Worm (Caenorhabditis elegans) whole organism, mixed stage, embryonic: ENCODE data around the gene fbxc-18.

Source experiments
- bed-3 ChIP-seq: fragments of 200-800 bp; sonication (Bioruptor generic); optimal IDR thresholded peaks from 3 replicates; lab custom pipeline; 2018; ENCODE audit warnings: mild to moderate bottlenecking, missing genetic modification characterization, moderate library complexity, missing compliant biosample characterization
- ceh-43 ChIP-seq: fragments of 200-800 bp; sonication (Bioruptor generic); optimal IDR thresholded peaks from 2 replicates; lab custom pipeline; 2018; ENCODE audit warnings: mild to moderate bottlenecking, missing genetic modification characterization, moderate library complexity, missing compliant biosample characterization
- ceh-83 ChIP-seq: fragments of 200-800 bp; sonication (Bioruptor generic); optimal IDR thresholded peaks from 2 replicates; lab custom pipeline; 2018; ENCODE audit warnings: mild to moderate bottlenecking, missing genetic modification characterization, missing compliant biosample characterization
- lin-13 ChIP-seq: fragments of 150-350 bp; optimal IDR thresholded peaks from 2 replicates; lab custom pipeline; 2014; ENCODE audit warnings: missing biosample characterization, missing genetic modification characterization
- lin-32 ChIP-seq: fragments of 200-800 bp; sonication (Bioruptor generic); optimal IDR thresholded peaks from 2 replicates; lab custom pipeline; 2018; ENCODE audit warnings: mild to moderate bottlenecking, missing genetic modification characterization, missing compliant biosample characterization
- lsy-2 ChIP-seq: fragments of 150-350 bp; optimal IDR thresholded peaks from 2 replicates; lab custom pipeline; 2014; ENCODE audit warnings: missing biosample characterization, missing genetic modification characterization
- mep-1 ChIP-seq: fragments of 150-350 bp; optimal IDR thresholded peaks from 2 replicates; lab custom pipeline; 2017; ENCODE audit warnings: missing biosample characterization, missing genetic modification reagents, missing genetic modification characterization, inconsistent platforms
- nhr-12 ChIP-seq: fragments of 150-350 bp; optimal IDR thresholded peaks from 2 replicates; lab custom pipeline; 2014; ENCODE audit warnings: missing biosample characterization, missing genetic modification characterization
- nhr-28 ChIP-seq: fragments of 150-350 bp; optimal IDR thresholded peaks from 2 replicates; lab custom pipeline; 2014; ENCODE audit warnings: missing biosample characterization, missing genetic modification characterization
- pha-4 ChIP-seq: fragments of 150-350 bp; optimal IDR thresholded peaks from 2 replicates; lab custom pipeline; 2018; ENCODE audit warnings: missing biosample characterization, missing genetic modification reagents, missing genetic modification characterization
- unc-62 ChIP-seq: fragments of 150-350 bp; optimal IDR thresholded peaks from 2 replicates; lab custom pipeline; 2014; ENCODE audit warnings: missing biosample characterization, missing genetic modification reagents, missing genetic modification characterization

ce11 chrII:915780-916179 is 51.1 kb downstream of the fbxc-18 start, which contains the start of gene fbxc-29:
- TF ChIP-seq unc-62 (GFP tag; lab: Kevin White, UChicago) (no peak), pha-4 (tag; lab: Kevin White, UChicago) (no peak), ceh-43 (GFP tag; lab: Kevin White, UChicago) (no peak), nhr-12 (tag; lab: Kevin White, UChicago) (no peak), mep-1 (tag; lab: Kevin White, UChicago) (no peak), lin-13 (tag; lab: Kevin White, UChicago) (no peak), nhr-28 (tag; lab: Kevin White, UChicago) (no peak), ceh-83 (GFP tag; lab: Kevin White, UChicago) (no peak), lsy-2 (tag; lab: Kevin White, UChicago) (no peak), lin-32 (GFP tag; lab: Kevin White, UChicago) (no peak), bed-3 (GFP tag; lab: Kevin White, UChicago) (no peak)
